Worm (Caenorhabditis elegans): ENCODE results near the gene F26D2.15.

- TF ChIP-seq pha-4 (tag; optimal IDR thresholded peaks at IDR 0.05) (no peak), ztf-11 (tag; optimal IDR thresholded peaks at IDR 0.05) (no peak), nhr-28 (tag; optimal IDR thresholded peaks at IDR 0.05) (no peak), unc-39 (tag; optimal IDR thresholded peaks at IDR 0.05) (no peak), elt-3 (tag; optimal IDR thresholded peaks at IDR 0.05) (no peak), mep-1 (tag; optimal IDR thresholded peaks at IDR 0.05) (no peak), unc-62 (GFP tag; optimal IDR thresholded peaks at IDR 0.05) (no peak)
Observed at ce11 chrV:16480919-16481630, 43.4 kb downstream of the F26D2.15 start, which contains the start of the genes F57E7.4 and spig-6.
